Fruit fly (Drosophila melanogaster) S2 (cell line): ENCODE results near the gene CG10345.

Source experiments
- CG8478 ChIP-seq: fragments of >200 bp; optimal IDR thresholded peaks from 2 replicates; lab custom pipeline; 2018
- CTCF ChIP-seq, 2 experiments: fragments of >200 bp; optimal IDR thresholded peaks; 2 replicates each; lab custom pipeline; 2018

- TF ChIP-seq CG8478 (no peak), CTCF (optimal IDR thresholded peaks at IDR 0.05; lab: Kevin White, UChicago) (no peak)
Measured at dm6 chr3R:16605929-16606328, 1.3 kb upstream of the CG10345 start.
